Worm (Caenorhabditis elegans) whole organism, mixed stage, embryonic: Measurements from ENCODE around the gene cyp-34A10.

Experiments
- bed-3 ChIP-seq: fragments of 200-800 bp; sonication (Bioruptor generic); optimal IDR thresholded peaks from 3 replicates; lab custom pipeline; 2018; ENCODE audit warnings: mild to moderate bottlenecking, missing genetic modification characterization, moderate library complexity, missing compliant biosample characterization
- blmp-1 ChIP-seq: fragments of 150-350 bp; optimal IDR thresholded peaks from 2 replicates; lab custom pipeline; 2014; ENCODE audit warnings: missing biosample characterization, missing genetic modification characterization
- ceh-39 ChIP-seq: fragments of 150-350 bp; optimal IDR thresholded peaks from 2 replicates; lab custom pipeline; 2014; ENCODE audit warnings: missing biosample characterization, missing genetic modification characterization
- ceh-43 ChIP-seq: fragments of 200-800 bp; sonication (Bioruptor generic); optimal IDR thresholded peaks from 2 replicates; lab custom pipeline; 2018; ENCODE audit warnings: mild to moderate bottlenecking, missing genetic modification characterization, moderate library complexity, missing compliant biosample characterization
- ceh-83 ChIP-seq: fragments of 200-800 bp; sonication (Bioruptor generic); optimal IDR thresholded peaks from 2 replicates; lab custom pipeline; 2018; ENCODE audit warnings: mild to moderate bottlenecking, missing genetic modification characterization, missing compliant biosample characterization
- ces-1 ChIP-seq: fragments of 150-350 bp; optimal IDR thresholded peaks from 2 replicates; lab custom pipeline; 2014; ENCODE audit warnings: missing biosample characterization, missing genetic modification reagents, missing genetic modification characterization
- cnd-1 ChIP-seq: fragments of 200-800 bp; sonication (Bioruptor generic); optimal IDR thresholded peaks from 2 replicates; lab custom pipeline; 2018; ENCODE audit warnings: mild to moderate bottlenecking, missing genetic modification characterization, missing compliant biosample characterization
- drap-1 ChIP-seq: fragments of 200-800 bp; sonication (Bioruptor generic); optimal IDR thresholded peaks from 3 replicates; lab custom pipeline; 2018; ENCODE audit warnings: mild to moderate bottlenecking, missing genetic modification characterization, missing compliant biosample characterization
- elt-1 ChIP-seq: sonication (generic microtip); optimal IDR thresholded peaks from 2 replicates; lab custom pipeline; 2017; ENCODE audit warnings: missing genetic modification characterization, mild to moderate bottlenecking, missing compliant biosample characterization, antibody characterized with exemption, moderate library complexity, borderline replicate concordance; ENCODE audit not compliant: insufficient read depth
- elt-3 ChIP-seq: fragments of 150-350 bp; optimal IDR thresholded peaks from 2 replicates; lab custom pipeline; 2014; ENCODE audit warnings: missing biosample characterization, missing genetic modification characterization
- ham-2 ChIP-seq: fragments of 200-800 bp; sonication (Bioruptor generic); optimal IDR thresholded peaks from 2 replicates; lab custom pipeline; 2018; ENCODE audit warnings: mild to moderate bottlenecking, missing genetic modification characterization, missing compliant biosample characterization
- hlh-1 ChIP-seq: fragments of 150-350 bp; optimal IDR thresholded peaks from 2 replicates; lab custom pipeline; 2014; ENCODE audit warnings: missing biosample characterization, missing genetic modification reagents, missing genetic modification characterization
- lin-13 ChIP-seq: fragments of 150-350 bp; optimal IDR thresholded peaks from 2 replicates; lab custom pipeline; 2014; ENCODE audit warnings: missing biosample characterization, missing genetic modification characterization
- lsy-2 ChIP-seq: fragments of 150-350 bp; optimal IDR thresholded peaks from 2 replicates; lab custom pipeline; 2014; ENCODE audit warnings: missing biosample characterization, missing genetic modification characterization
- mab-5 ChIP-seq: fragments of 150-350 bp; optimal IDR thresholded peaks from 2 replicates; lab custom pipeline; 2014; ENCODE audit warnings: missing biosample characterization, missing genetic modification characterization
- mep-1 ChIP-seq: fragments of 150-350 bp; optimal IDR thresholded peaks from 2 replicates; lab custom pipeline; 2017; ENCODE audit warnings: missing biosample characterization, missing genetic modification reagents, missing genetic modification characterization, inconsistent platforms
- mls-2 ChIP-seq: sonication (generic microtip); optimal IDR thresholded peaks from 2 replicates; lab custom pipeline; 2016; ENCODE audit warnings: mild to moderate bottlenecking, missing genetic modification characterization, moderate library complexity, missing compliant biosample characterization
- nhr-12 ChIP-seq: fragments of 150-350 bp; optimal IDR thresholded peaks from 2 replicates; lab custom pipeline; 2014; ENCODE audit warnings: missing biosample characterization, missing genetic modification characterization
- nhr-2 ChIP-seq: fragments of 150-350 bp; optimal IDR thresholded peaks from 2 replicates; lab custom pipeline; 2014; ENCODE audit warnings: missing biosample characterization, missing genetic modification characterization
- nhr-237 ChIP-seq: fragments of 150-350 bp; optimal IDR thresholded peaks from 2 replicates; lab custom pipeline; 2014; ENCODE audit warnings: missing biosample characterization, missing genetic modification characterization
- nhr-28 ChIP-seq: fragments of 150-350 bp; optimal IDR thresholded peaks from 2 replicates; lab custom pipeline; 2014; ENCODE audit warnings: missing biosample characterization, missing genetic modification characterization
- nhr-76 ChIP-seq: sonication (generic microtip); optimal IDR thresholded peaks from 2 replicates; lab custom pipeline; 2017; ENCODE audit warnings: missing biosample characterization, missing genetic modification characterization
- pha-4 ChIP-seq: fragments of 150-350 bp; optimal IDR thresholded peaks from 2 replicates; lab custom pipeline; 2018; ENCODE audit warnings: missing biosample characterization, missing genetic modification reagents, missing genetic modification characterization
- sem-2 ChIP-seq: fragments of 200-800 bp; sonication (Bioruptor generic); optimal IDR thresholded peaks from 2 replicates; lab custom pipeline; 2018; ENCODE audit warnings: mild to moderate bottlenecking, missing genetic modification characterization, missing compliant biosample characterization
- snpc-4 ChIP-seq: fragments of 150-350 bp; optimal IDR thresholded peaks from 2 replicates; lab custom pipeline; 2014; ENCODE audit warnings: missing biosample characterization, missing genetic modification characterization
- sptf-1 ChIP-seq: sonication (generic microtip); optimal IDR thresholded peaks from 2 replicates; lab custom pipeline; 2017; ENCODE audit warnings: mild to moderate bottlenecking, missing genetic modification characterization, moderate library complexity, missing compliant biosample characterization
- tbx-8 ChIP-seq: fragments of 200-800 bp; sonication (Bioruptor generic); optimal IDR thresholded peaks from 2 replicates; lab custom pipeline; 2018; ENCODE audit warnings: mild to moderate bottlenecking, missing genetic modification characterization, moderate library complexity, missing compliant biosample characterization
- unc-120 ChIP-seq: sonication (generic microtip); optimal IDR thresholded peaks from 2 replicates; lab custom pipeline; 2017; ENCODE audit warnings: missing genetic modification characterization, missing compliant biosample characterization; ENCODE audit not compliant: poor library complexity, severe bottlenecking
- unc-39 ChIP-seq: fragments of 150-350 bp; optimal IDR thresholded peaks from 2 replicates; lab custom pipeline; 2014; ENCODE audit warnings: missing biosample characterization, missing genetic modification characterization
- zip-8 ChIP-seq: fragments of 150-350 bp; optimal IDR thresholded peaks from 2 replicates; lab custom pipeline; 2014; ENCODE audit warnings: missing biosample characterization, missing genetic modification characterization
- ztf-11 ChIP-seq: fragments of 150-350 bp; optimal IDR thresholded peaks from 2 replicates; lab custom pipeline; 2014; ENCODE audit warnings: missing biosample characterization, missing genetic modification characterization

Gene cyp-34A10

DNA sequence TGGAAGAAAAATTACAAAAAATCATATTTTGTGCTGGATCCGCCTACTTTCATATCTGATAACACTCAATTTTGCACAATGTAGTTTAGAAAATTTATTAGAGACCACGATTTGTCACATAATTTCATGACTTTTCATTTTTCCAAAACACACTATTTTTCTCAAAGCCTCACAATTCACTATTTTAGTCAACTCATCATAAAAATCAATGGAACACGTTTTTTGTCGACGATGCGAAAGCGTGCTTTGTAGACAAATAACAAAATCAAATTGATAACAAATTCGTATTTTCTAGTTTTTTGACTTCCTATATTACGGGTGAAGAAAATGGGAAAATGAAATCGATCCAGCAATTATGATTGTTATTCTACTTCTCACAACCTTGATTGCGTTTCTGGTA, 30.9 kb downstream of the cyp-34A10 start, which contains the start of gene cyp-35B2:
cyp-35B2 (plus strand) TSS at position 301 of the 400 bp plus-strand sequence.
- no peak for TF ChIP-seq pha-4 (tag; lab: Kevin White, UChicago)

DNA sequence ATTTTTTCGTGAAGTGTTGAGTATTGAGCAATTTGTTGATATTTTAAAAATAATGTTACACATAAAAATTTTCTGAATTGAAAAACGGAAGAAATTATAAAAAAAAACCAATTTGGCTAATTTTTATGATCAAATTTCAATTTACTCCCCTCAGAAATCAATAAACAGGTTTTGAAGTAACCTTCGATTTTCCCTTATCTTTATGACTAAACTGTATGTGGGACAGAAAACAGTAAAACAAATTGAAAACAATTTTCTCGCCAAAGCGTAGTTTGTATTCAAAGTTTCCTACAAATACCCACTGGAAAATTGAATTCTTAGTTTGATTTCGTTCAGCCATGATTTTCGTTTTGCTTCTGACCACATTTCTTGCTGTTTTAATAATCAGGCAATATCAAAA, 34.0 kb downstream of the cyp-34A10 start, which contains the start of gene cyp-35B1:
cyp-35B1 (plus strand) TSS at position 244 of the 400 bp plus-strand sequence.
- TF ChIP-seq sptf-1 (no peak), mep-1 (no peak), ceh-43 (no peak), nhr-12 (tag; lab: Kevin White, UChicago) (no peak), lsy-2 (no peak), drap-1 (GFP tag; lab: Kevin White, UChicago) (no peak), sem-2 (GFP tag; lab: Kevin White, UChicago) (no peak)

DNA sequence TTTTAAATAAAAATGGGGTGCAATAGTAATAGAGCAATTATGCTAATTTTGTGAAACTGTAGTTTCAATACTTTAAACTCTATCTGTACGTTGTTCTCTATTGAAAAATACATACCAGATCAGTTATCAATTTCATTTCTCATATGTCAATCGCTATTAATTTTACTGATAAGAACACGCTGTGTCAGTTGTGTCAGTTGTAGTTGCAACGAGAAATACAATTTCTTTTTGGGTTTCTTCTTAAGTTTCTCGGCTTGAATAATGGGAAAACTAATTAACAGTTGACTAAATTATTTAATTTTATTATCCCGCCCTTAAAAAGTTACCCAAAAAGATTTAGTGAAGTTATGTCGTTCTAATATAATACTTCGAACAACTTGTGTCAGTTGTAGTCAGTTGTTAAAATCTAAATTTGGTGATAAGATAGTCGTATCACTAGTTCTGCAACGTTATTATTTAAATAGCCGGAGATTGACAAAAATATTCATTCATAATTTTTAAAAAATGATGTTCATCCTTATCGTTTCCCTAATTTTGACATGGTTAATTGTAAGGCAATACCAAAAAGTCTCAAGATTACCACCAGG, 36.8 kb downstream of the cyp-34A10 start, which contains the start of gene cyp-35A5:
cyp-35A5 (plus strand) TSS at position 435 of the 587 bp plus-strand sequence.
- TF ChIP-seq sem-2 (GFP tag; lab: Kevin White, UChicago) (no peak), mab-5 (tag; lab: Kevin White, UChicago) (no peak), nhr-76 (no peak), lin-13 (tag; lab: Kevin White, UChicago) (no peak), unc-39 (tag; lab: Kevin White, UChicago) (no peak), elt-3 (tag; lab: Kevin White, UChicago) (no peak), nhr-28 (no peak), ceh-39 (no peak), cnd-1 (tag; lab: Kevin White, UChicago) (no peak), unc-120 (tag; lab: Kevin White, UChicago) (no peak), tbx-8 (GFP tag; lab: Kevin White, UChicago) (no peak), nhr-12 (tag; lab: Kevin White, UChicago) (no peak), nhr-237 (tag; lab: Kevin White, UChicago) (no peak), drap-1 (GFP tag; lab: Kevin White, UChicago) (no peak), hlh-1 (tag; lab: Kevin White, UChicago) (no peak), ceh-83 (no peak), ham-2 (GFP tag; lab: Kevin White, UChicago) (no peak)

DNA sequence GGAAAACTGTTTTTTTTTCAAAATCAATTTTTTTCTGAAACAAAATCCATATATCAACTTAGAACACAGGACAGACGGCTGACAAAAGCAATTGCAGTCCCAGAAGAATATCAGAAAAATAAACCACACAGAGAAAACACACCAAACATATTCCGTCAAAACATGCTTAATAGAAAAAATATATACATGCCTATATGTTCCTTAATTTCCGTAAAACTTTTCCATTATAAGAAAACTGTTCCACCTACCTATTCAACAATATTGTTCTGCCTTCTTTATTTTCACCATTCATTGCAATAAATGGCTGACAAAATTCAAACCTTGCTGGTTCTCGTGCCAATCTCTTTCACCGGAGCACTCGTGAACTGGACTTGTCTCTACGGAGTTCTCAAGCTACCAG, 41.5 kb downstream of the cyp-34A10 start, which contains the start of gene srx-63:
srx-63 (plus strand) TSS at position 301 of the 400 bp plus-strand sequence.
- TF ChIP-seq cnd-1 (tag; lab: Kevin White, UChicago) (no peak), unc-120 (tag; lab: Kevin White, UChicago) (no peak), elt-1 (tag; lab: Kevin White, UChicago) (no peak), mep-1 (no peak), tbx-8 (GFP tag; lab: Kevin White, UChicago) (no peak), pha-4 (tag; lab: Kevin White, UChicago) (no peak), ceh-39 (no peak), bed-3 (GFP tag; lab: Kevin White, UChicago) (no peak), lsy-2 (no peak), nhr-237 (tag; lab: Kevin White, UChicago) (no peak), snpc-4 (tag; lab: Kevin White, UChicago) (no peak), ham-2 (GFP tag; lab: Kevin White, UChicago) (no peak), ceh-43 (no peak), zip-8 (tag; lab: Kevin White, UChicago) (no peak), ztf-11 (tag; lab: Kevin White, UChicago) (no peak), ces-1 (GFP tag; lab: Kevin White, UChicago) (no peak), hlh-1 (tag; lab: Kevin White, UChicago) (no peak), drap-1 (GFP tag; lab: Kevin White, UChicago) (no peak), mls-2 (tag; lab: Kevin White, UChicago) (no peak)

DNA sequence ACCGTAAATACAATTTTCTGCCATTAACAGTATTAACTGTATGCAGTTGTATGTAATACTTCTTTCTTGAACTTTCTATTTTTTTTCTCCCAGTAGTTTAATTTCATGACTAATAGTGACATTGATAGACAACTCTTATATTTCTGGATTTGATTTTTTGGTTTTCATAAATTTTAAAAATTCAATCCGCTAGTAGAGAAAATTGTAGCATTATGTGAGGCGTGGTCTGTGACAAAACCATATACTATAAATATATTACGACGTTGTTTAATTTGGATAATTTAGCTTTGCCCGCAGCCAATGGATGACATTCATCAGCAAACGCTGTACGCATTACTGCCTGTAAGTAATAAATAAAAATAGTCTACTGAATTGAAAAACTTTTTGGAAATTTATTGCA, 43.7 kb downstream of the cyp-34A10 start, which contains the start of gene srx-64:
srx-64 (plus strand) TSS at position 301 of the 400 bp plus-strand sequence.
- TF ChIP-seq ceh-83 (no peak), nhr-2 (tag; lab: Kevin White, UChicago) (no peak), ham-2 (GFP tag; lab: Kevin White, UChicago) (no peak), ztf-11 (tag; lab: Kevin White, UChicago) (no peak), bed-3 (GFP tag; lab: Kevin White, UChicago) (no peak), blmp-1 (no peak)
